Fruit fly (Drosophila melanogaster): ENCODE measurements around the gene CG8087.

CG8087 gene

DNA sequence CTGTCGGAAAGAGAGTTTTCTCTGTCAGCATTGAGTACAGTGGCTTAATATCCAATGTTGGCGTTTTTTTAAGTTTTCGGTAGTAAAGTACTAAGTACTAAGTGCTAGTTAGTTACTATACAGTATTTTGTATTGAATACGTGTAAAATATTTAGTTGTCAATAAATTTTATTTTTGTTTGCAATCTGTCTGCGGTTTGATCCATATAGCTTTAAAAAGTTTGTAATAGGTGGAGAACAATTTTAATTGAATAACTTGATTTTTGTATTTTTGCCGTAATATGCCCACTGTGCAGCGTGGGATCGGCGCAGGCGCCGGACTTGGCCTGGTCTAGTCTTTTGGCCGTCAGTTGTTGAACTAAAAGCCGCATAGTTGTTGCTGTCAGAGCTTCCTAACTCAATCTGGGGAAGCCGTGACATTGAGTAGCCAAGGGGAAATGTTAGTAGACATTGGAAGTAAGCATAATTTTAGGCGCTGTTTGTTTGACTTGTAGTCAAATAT, 6.2 kb downstream of the CG8087 start (continued):
- TF ChIP-seq klu (GFP tag; IDR thresholded peaks at IDR 0.05) (peak; percentile 81), row (GFP tag; IDR thresholded peaks at IDR 0.05) (peak; percentile 90), CG12744 (GFP tag; optimal IDR thresholded peaks at IDR 0.05) (peak; percentile 88), CG4404 (GFP tag; IDR thresholded peaks at IDR 0.05) (peak; percentile 70), zen (tag; optimal IDR thresholded peaks at IDR 0.05) (no peak), tll (GFP tag; optimal IDR thresholded peaks at IDR 0.05) (no peak), CG9727 (GFP tag; optimal IDR thresholded peaks at IDR 0.05) (peak; percentile 91), ind (GFP tag; optimal IDR thresholded peaks at IDR 0.05) (peak; percentile 85), CG8944 (GFP tag; optimal IDR thresholded peaks at IDR 0.05) (peak; percentile 76), Dip3 (GFP tag; optimal IDR thresholded peaks at IDR 0.05) (peak; percentile 83), mam (GFP tag; optimal IDR thresholded peaks at IDR 0.05) (peak; percentile 93), psq (GFP tag; optimal IDR thresholded peaks at IDR 0.05) (peak; percentile 63), CG17612 (GFP tag; IDR thresholded peaks at IDR 0.05) (peak; percentile 63), Jarid2 (GFP tag; optimal IDR thresholded peaks at IDR 0.05) (peak; percentile 62), CG16863 (GFP tag; optimal IDR thresholded peaks at IDR 0.05) (peak; percentile 86), Sry-β (GFP tag; optimal IDR thresholded peaks at IDR 0.05) (peak; percentile 39), CG31365 (tag; optimal IDR thresholded peaks at IDR 0.05) (peak; percentile 60), Side (GFP tag; optimal IDR thresholded peaks at IDR 0.05) (peak; percentile 89), ranshi (GFP tag; IDR thresholded peaks at IDR 0.05) (peak; percentile 82), kay (GFP tag; optimal IDR thresholded peaks at IDR 0.05) (peak; percentile 84), Blimp-1 (GFP tag; optimal IDR thresholded peaks at IDR 0.05) (peak; percentile 89), CG30403 (GFP tag; optimal IDR thresholded peaks at IDR 0.05) (peak; percentile 94), CG8478 (optimal IDR thresholded peaks at IDR 0.05) (no peak), CG17568 (GFP tag; optimal IDR thresholded peaks at IDR 0.05) (peak; percentile 84), CG14014 (GFP tag; IDR thresholded peaks at IDR 0.05) (peak; percentile 87), ash1 (GFP tag; optimal IDR thresholded peaks at IDR 0.05) (peak; percentile 52), Max (GFP tag; optimal IDR thresholded peaks at IDR 0.05) (peak; percentile 88), ap (GFP tag; IDR thresholded peaks at IDR 0.05) (peak; percentile 66; the same call in 1 of the 2 replicates), dmrt11E (tag; optimal IDR thresholded peaks at IDR 0.05) (no peak), PHDP (tag; optimal IDR thresholded peaks at IDR 0.05) (peak; percentile 95), pho (GFP tag; optimal IDR thresholded peaks at IDR 0.05) (peak; percentile 93), ro (GFP tag; IDR thresholded peaks at IDR 0.05) (peak; percentile 54; the same call in 1 of the 2 replicates), zen2 (GFP tag; IDR thresholded peaks at IDR 0.05; ENCODE audit: partially characterized antibody) (no peak), trh (GFP tag; optimal IDR thresholded peaks at IDR 0.05) (peak; percentile 80), CG33557 (GFP tag; optimal IDR thresholded peaks at IDR 0.05) (no peak), pros (GFP tag; optimal IDR thresholded peaks at IDR 0.05) (peak; percentile 39), TFAM (GFP tag; optimal IDR thresholded peaks at IDR 0.05) (no peak), CG8281 (tag; optimal IDR thresholded peaks at IDR 0.05) (peak; percentile 65), CG14441 (GFP tag; IDR thresholded peaks at IDR 0.05) (peak; percentile 83), Sin3A (optimal IDR thresholded peaks at IDR 0.05) (no peak), dysf (GFP tag; IDR thresholded peaks at IDR 0.05) (peak; percentile 92), CG31441 (GFP tag; IDR thresholded peaks at IDR 0.05) (peak; percentile 96), vnd (GFP tag; IDR thresholded peaks at IDR 0.05; ENCODE audit: partially characterized antibody) (no peak), CG34376 (GFP tag; optimal IDR thresholded peaks at IDR 0.05) (peak; percentile 93), C15 (GFP tag; IDR thresholded peaks at IDR 0.05) (peak; percentile 63; the same call in 2 of the 3 replicates), Mad (GFP tag; optimal IDR thresholded peaks at IDR 0.05) (peak; percentile 75), Sox102F (GFP tag; optimal IDR thresholded peaks at IDR 0.05) (peak; percentile 96), CrebB (tag; optimal IDR thresholded peaks at IDR 0.05) (peak; percentile 77), CG18619 (GFP tag; optimal IDR thresholded peaks at IDR 0.05) (peak; percentile 91), CG3407 (GFP tag; optimal IDR thresholded peaks at IDR 0.05) (peak; percentile 83), CG4424 (GFP tag; optimal IDR thresholded peaks at IDR 0.05) (peak; percentile 89)

All from whole organism, embryonic.